Fruit fly (Drosophila melanogaster): Measurements from ENCODE around the gene CG33700.

CG33700 gene

DNA sequence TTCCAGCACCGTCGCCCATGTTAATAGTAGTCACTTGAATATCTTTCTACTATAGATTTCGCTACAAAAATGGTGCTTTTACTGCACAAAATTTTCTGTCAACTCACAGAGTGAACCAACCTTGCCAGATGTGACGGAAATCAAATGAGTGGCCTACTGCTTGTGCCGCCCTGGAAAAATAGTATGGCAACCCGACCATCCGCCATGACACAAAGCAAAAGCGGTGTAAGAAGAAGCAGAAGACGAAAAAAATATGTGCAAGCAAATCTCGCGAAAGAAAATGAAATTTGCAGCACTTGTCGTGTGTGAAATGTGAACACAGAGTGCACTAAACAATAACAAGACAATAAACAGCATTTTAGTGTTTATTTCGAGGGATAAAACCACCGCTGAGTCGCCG, 48.5 kb downstream of the CG33700 start, which contains the start of the genes Uch-L5 and Jarid2:
Gene Uch-L5 (minus strand): TSS at position 137 of the 400 bp plus-strand sequence.
Gene Jarid2 (plus strand): TSS at position 210 of the 400 bp plus-strand sequence.
- TF ChIP-seq Elba2 (GFP tag; optimal IDR thresholded peaks at IDR 0.05) (peak; percentile 11), Hmx (GFP tag; optimal IDR thresholded peaks at IDR 0.05) (no peak), btn (GFP tag; optimal IDR thresholded peaks at IDR 0.05) (no peak), CG17385 (GFP tag; optimal IDR thresholded peaks at IDR 0.05) (peak; percentile 98), Hey (tag; optimal IDR thresholded peaks at IDR 0.05) (no peak), Fer2 (tag; optimal IDR thresholded peaks at IDR 0.05) (no peak), gro (GFP tag; optimal IDR thresholded peaks at IDR 0.05) (no peak), sens-2 (GFP tag; IDR thresholded peaks at IDR 0.05) (no peak), CG31224 (GFP tag; IDR thresholded peaks at IDR 0.05) (no peak), CG8089 (GFP tag; optimal IDR thresholded peaks at IDR 0.05) (no peak), CG1233 (GFP tag; optimal IDR thresholded peaks at IDR 0.05) (peak; percentile 23), CG17802 (tag; optimal IDR thresholded peaks at IDR 0.05) (no peak), cad (GFP tag; optimal IDR thresholded peaks at IDR 0.05) (no peak), schlank (tag; optimal IDR thresholded peaks at IDR 0.05) (peak; percentile 28), disco-r (GFP tag; optimal IDR thresholded peaks at IDR 0.05) (peak; percentile 62), dmrt99B (tag; optimal IDR thresholded peaks at IDR 0.05) (no peak), al (GFP tag; IDR thresholded peaks at IDR 0.05) (no peak), CG9727 (GFP tag; optimal IDR thresholded peaks at IDR 0.05) (no peak), CG16813 (GFP tag; IDR thresholded peaks at IDR 0.05; ENCODE audit: partially characterized antibody) (no peak; the same call in 2 of the 3 replicates), klu (GFP tag; IDR thresholded peaks at IDR 0.05) (no peak), wdn (GFP tag; IDR thresholded peaks at IDR 0.05) (peak; percentile 47; the same call in 1 of the 2 replicates), ken (GFP tag; IDR thresholded peaks at IDR 0.05) (0 out of 3 replicates have a peak, but pooled peaks have one; percentile 47), Oli (tag; optimal IDR thresholded peaks at IDR 0.05) (no peak), mld (GFP tag; IDR thresholded peaks at IDR 0.05; ENCODE audit: partially characterized antibody) (no peak; the same call in 2 of the 3 replicates), vfl (GFP tag; optimal IDR thresholded peaks at IDR 0.05) (peak; percentile 63), CG9797 (GFP tag; optimal IDR thresholded peaks at IDR 0.05) (peak; percentile 60), fd102C (GFP tag; optimal IDR thresholded peaks at IDR 0.05) (no peak), CG1529 (GFP tag; optimal IDR thresholded peaks at IDR 0.05) (no peak), Chrac-16 (GFP tag; optimal IDR thresholded peaks at IDR 0.05) (peak; percentile 32), da (GFP tag; optimal IDR thresholded peaks at IDR 0.05) (peak; percentile 37), sd (tag; optimal IDR thresholded peaks at IDR 0.05) (no peak), CG18764 (GFP tag; optimal IDR thresholded peaks at IDR 0.05) (peak; percentile 23), ind (GFP tag; optimal IDR thresholded peaks at IDR 0.05) (peak; percentile 63), Sox102F (GFP tag; optimal IDR thresholded peaks at IDR 0.05) (no peak), Spps (tag; optimal IDR thresholded peaks at IDR 0.05) (no peak), CG13287 (GFP tag; IDR thresholded peaks at IDR 0.05; ENCODE audit: partially characterized antibody) (peak; percentile 33; the same call in 1 of the 2 replicates), Adf1 (GFP tag; IDR thresholded peaks at IDR 0.05) (peak; percentile 60), CG4730 (GFP tag; IDR thresholded peaks at IDR 0.05) (no peak), dan (GFP tag; IDR thresholded peaks at IDR 0.05) (no peak), kni (GFP tag; optimal IDR thresholded peaks at IDR 0.05) (peak; percentile 14), Fer1 (GFP tag; optimal IDR thresholded peaks at IDR 0.05) (peak; percentile 44), MESR4 (GFP tag; optimal IDR thresholded peaks at IDR 0.05) (peak; percentile 96), HHEX (GFP tag; optimal IDR thresholded peaks at IDR 0.05) (peak; percentile 36), CG17328 (GFP tag; IDR thresholded peaks at IDR 0.05) (no peak), CG7786 (GFP tag; optimal IDR thresholded peaks at IDR 0.05) (peak; percentile 58), sima (GFP tag; optimal IDR thresholded peaks at IDR 0.05) (no peak), oc (tag; optimal IDR thresholded peaks at IDR 0.05) (no peak), CkIIα-i1 (GFP tag; IDR thresholded peaks at IDR 0.05) (no peak), CG7839 (tag; optimal IDR thresholded peaks at IDR 0.05) (no peak), MTF-1 (GFP tag; optimal IDR thresholded peaks at IDR 0.05; ENCODE audit: borderline replicate concordance) (peak; percentile 62), CG10209 (GFP tag; optimal IDR thresholded peaks at IDR 0.05) (peak; percentile 15)

Measured in whole organism, embryonic.